Worm (Caenorhabditis elegans) whole organism, late embryonic: ENCODE data around the gene fbxa-201.

Experiments
- C08G9.2 ChIP-seq: sonication (generic microtip); optimal IDR thresholded peaks from 2 replicates; lab custom pipeline; 2016; ENCODE audit warnings: mild to moderate bottlenecking, missing genetic modification characterization, moderate library complexity, missing compliant biosample characterization
- C38D4.7 ChIP-seq: fragments of 200-800 bp; sonication (Bioruptor generic); optimal IDR thresholded peaks from 2 replicates; lab custom pipeline; 2018; ENCODE audit warnings: mild to moderate bottlenecking, missing genetic modification characterization, moderate library complexity, missing compliant biosample characterization
- F13H6.1 ChIP-seq: sonication (generic microtip); optimal IDR thresholded peaks from 2 replicates; lab custom pipeline; 2016; ENCODE audit warnings: missing genetic modification characterization, missing compliant biosample characterization
- K09A11.1 ChIP-seq: sonication (generic microtip); optimal IDR thresholded peaks from 2 replicates; lab custom pipeline; 2017; ENCODE audit warnings: antibody characterized with exemption, mild to moderate bottlenecking, missing genetic modification characterization, missing compliant biosample characterization; ENCODE audit not compliant: insufficient read depth
- ahr-1 ChIP-seq: sonication (generic microtip); optimal IDR thresholded peaks from 2 replicates; lab custom pipeline; 2016; ENCODE audit warnings: missing genetic modification characterization, missing compliant biosample characterization
- ceh-19 ChIP-seq: fragments of 200-800 bp; sonication (Bioruptor generic); optimal IDR thresholded peaks from 2 replicates; lab custom pipeline; 2018; ENCODE audit warnings: mild to moderate bottlenecking, missing genetic modification characterization, missing compliant biosample characterization
- ceh-2 ChIP-seq: sonication (generic microtip); optimal IDR thresholded peaks from 2 replicates; lab custom pipeline; 2016; ENCODE audit warnings: missing genotype, missing genetic modification characterization, missing compliant biosample characterization
- ceh-22 ChIP-seq: sonication (generic microtip); optimal IDR thresholded peaks from 2 replicates; lab custom pipeline; 2017; ENCODE audit warnings: missing biosample characterization, missing genetic modification characterization
- ceh-30 ChIP-seq: fragments of 150-350 bp; optimal IDR thresholded peaks from 2 replicates; lab custom pipeline; 2014; ENCODE audit warnings: missing biosample characterization, missing genetic modification characterization
- ceh-31 ChIP-seq: sonication (generic microtip); optimal IDR thresholded peaks from 2 replicates; lab custom pipeline; 2016; ENCODE audit warnings: missing genetic modification characterization, missing compliant biosample characterization
- ceh-34 ChIP-seq: sonication (generic microtip); optimal IDR thresholded peaks from 2 replicates; lab custom pipeline; 2016; ENCODE audit warnings: mild to moderate bottlenecking, missing genetic modification characterization, missing compliant biosample characterization
- ceh-45 ChIP-seq: fragments of 200-800 bp; sonication (Bioruptor generic); IDR thresholded peaks from 2 replicates; pipeline ENCODE4 v1.3.6; 2022; ENCODE audit warnings: missing genetic modification reagents, missing genetic modification characterization, missing compliant biosample characterization
- ceh-9 ChIP-seq: sonication (generic microtip); optimal IDR thresholded peaks from 2 replicates; lab custom pipeline; 2016; ENCODE audit warnings: mild to moderate bottlenecking, missing genetic modification characterization, inconsistent platforms, missing compliant biosample characterization
- dmd-4 ChIP-seq: sonication (generic microtip); optimal IDR thresholded peaks from 2 replicates; lab custom pipeline; 2016; ENCODE audit warnings: borderline replicate concordance, missing genetic modification characterization, missing compliant biosample characterization
- dve-1 ChIP-seq: sonication (generic microtip); optimal IDR thresholded peaks from 2 replicates; lab custom pipeline; 2017; ENCODE audit warnings: antibody characterized with exemption, mild to moderate bottlenecking, missing genetic modification characterization, missing compliant biosample characterization
- elt-2 ChIP-seq: sonication (generic microtip); optimal IDR thresholded peaks from 2 replicates; lab custom pipeline; 2016; ENCODE audit warnings: missing genetic modification reagents, missing genetic modification characterization, missing compliant biosample characterization
- elt-4 ChIP-seq: sonication (generic microtip); optimal IDR thresholded peaks from 2 replicates; lab custom pipeline; 2016; ENCODE audit warnings: missing genetic modification characterization, missing compliant biosample characterization
- ets-4 ChIP-seq: sonication (generic microtip); optimal IDR thresholded peaks from 2 replicates; lab custom pipeline; 2016; ENCODE audit warnings: missing genetic modification characterization, missing compliant biosample characterization
- eyg-1 ChIP-seq: sonication (generic microtip); optimal IDR thresholded peaks from 2 replicates; lab custom pipeline; 2016; ENCODE audit warnings: missing genotype, missing genetic modification characterization, missing compliant biosample characterization
- fax-1 ChIP-seq: sonication (generic microtip); optimal IDR thresholded peaks from 2 replicates; lab custom pipeline; 2016; ENCODE audit warnings: missing genotype, missing genetic modification characterization, missing compliant biosample characterization
- gmeb-2 ChIP-seq: sonication (generic microtip); optimal IDR thresholded peaks from 2 replicates; lab custom pipeline; 2016; ENCODE audit warnings: missing genetic modification characterization, inconsistent platforms, missing compliant biosample characterization
- hlh-13 ChIP-seq: fragments of 200-800 bp; sonication (Bioruptor generic); optimal IDR thresholded peaks from 2 replicates; lab custom pipeline; 2018; ENCODE audit warnings: mild to moderate bottlenecking, missing genetic modification characterization, missing compliant biosample characterization
- hlh-15 ChIP-seq: sonication (generic microtip); optimal IDR thresholded peaks from 2 replicates; lab custom pipeline; 2016; ENCODE audit warnings: missing genetic modification characterization, missing compliant biosample characterization
- hlh-6 ChIP-seq: sonication (generic microtip); optimal IDR thresholded peaks from 2 replicates; lab custom pipeline; 2016; ENCODE audit warnings: missing genotype, missing genetic modification characterization, missing compliant biosample characterization
- lin-11 ChIP-seq: fragments of 200-800 bp; sonication (Bioruptor generic); optimal IDR thresholded peaks from 2 replicates; lab custom pipeline; 2018; ENCODE audit warnings: mild to moderate bottlenecking, missing genetic modification characterization, missing compliant biosample characterization
- mec-3 ChIP-seq: sonication (generic microtip); optimal IDR thresholded peaks from 2 replicates; lab custom pipeline; 2016; ENCODE audit warnings: borderline replicate concordance, missing genetic modification characterization, missing compliant biosample characterization
- nhr-11 ChIP-seq: fragments of 150-350 bp; optimal IDR thresholded peaks from 2 replicates; lab custom pipeline; 2014; ENCODE audit warnings: missing biosample characterization, missing genetic modification characterization
- nhr-232 ChIP-seq: sonication (generic microtip); optimal IDR thresholded peaks from 2 replicates; lab custom pipeline; 2016; ENCODE audit warnings: missing genetic modification characterization, missing compliant biosample characterization
- npax-4 ChIP-seq: sonication (generic microtip); optimal IDR thresholded peaks from 2 replicates; lab custom pipeline; 2016; ENCODE audit warnings: missing genetic modification characterization, missing compliant biosample characterization
- odd-2 ChIP-seq: sonication (generic microtip); optimal IDR thresholded peaks from 2 replicates; lab custom pipeline; 2017; ENCODE audit warnings: antibody characterized with exemption, mild to moderate bottlenecking, missing genetic modification characterization, missing compliant biosample characterization
- pag-3 ChIP-seq: sonication (generic microtip); optimal IDR thresholded peaks from 2 replicates; lab custom pipeline; 2016; ENCODE audit warnings: missing compliant biosample characterization, missing genetic modification characterization, borderline replicate concordance
- pat-9 ChIP-seq: fragments of 200-800 bp; sonication (Bioruptor generic); optimal IDR thresholded peaks from 2 replicates; lab custom pipeline; 2018; ENCODE audit warnings: mild to moderate bottlenecking, missing genetic modification characterization, moderate library complexity, missing compliant biosample characterization
- pqm-1 ChIP-seq: sonication (generic microtip); optimal IDR thresholded peaks from 2 replicates; lab custom pipeline; 2016; ENCODE audit warnings: missing genetic modification characterization, missing compliant biosample characterization
- pros-1 ChIP-seq: fragments of 150-350 bp; optimal IDR thresholded peaks from 2 replicates; lab custom pipeline; 2014; ENCODE audit warnings: missing biosample characterization, missing genetic modification reagents, missing genetic modification characterization
- sox-2 ChIP-seq: fragments of 200-800 bp; sonication (Bioruptor generic); IDR thresholded peaks from 2 replicates; pipeline ENCODE4 v1.3.6; 2022; ENCODE audit warnings: missing genetic modification reagents, missing genetic modification characterization, missing compliant biosample characterization
- syd-9 ChIP-seq: sonication (generic microtip); optimal IDR thresholded peaks from 2 replicates; lab custom pipeline; 2016; ENCODE audit warnings: mild to moderate bottlenecking, missing genetic modification characterization, moderate library complexity, missing compliant biosample characterization
- ttx-3 ChIP-seq: sonication (generic microtip); optimal IDR thresholded peaks from 2 replicates; lab custom pipeline; 2016; ENCODE audit warnings: missing genetic modification reagents, missing genetic modification characterization, missing compliant biosample characterization
- unc-42 ChIP-seq: sonication (generic microtip); optimal IDR thresholded peaks from 2 replicates; lab custom pipeline; 2016; ENCODE audit warnings: missing genotype, missing genetic modification characterization, missing compliant biosample characterization
- unc-55 ChIP-seq: sonication (generic microtip); optimal IDR thresholded peaks from 2 replicates; lab custom pipeline; 2017; ENCODE audit warnings: missing biosample characterization, missing genetic modification reagents, missing genetic modification characterization
- unc-86 ChIP-seq: sonication (generic microtip); optimal IDR thresholded peaks from 2 replicates; lab custom pipeline; 2016; ENCODE audit warnings: missing genetic modification characterization, missing compliant biosample characterization
- ztf-16 ChIP-seq: sonication (generic microtip); optimal IDR thresholded peaks from 2 replicates; lab custom pipeline; 2017; ENCODE audit warnings: missing genetic modification characterization, missing compliant biosample characterization

Gene fbxa-201

DNA sequence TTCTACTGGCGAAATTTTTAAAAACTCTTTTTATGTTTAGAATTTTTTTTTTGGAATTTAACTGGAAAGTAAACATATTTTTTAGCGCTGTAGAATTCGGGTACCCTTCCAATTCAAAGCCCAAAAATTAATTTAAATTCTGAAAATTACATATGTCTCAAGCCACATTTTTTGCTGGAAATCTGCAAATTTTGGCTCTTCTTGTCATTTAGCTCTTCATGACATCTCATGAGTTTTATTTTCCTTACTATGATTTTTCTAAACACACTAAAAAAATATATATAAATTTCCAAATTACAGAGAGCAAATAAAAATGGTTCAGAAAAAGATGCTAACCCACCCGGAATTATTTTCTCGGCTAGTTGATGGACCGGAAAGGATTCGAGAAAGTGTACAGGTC lies 5.9 kb upstream of the fbxa-201 start, which contains the start of gene acs-3:
acs-3 (plus strand) TSS at position 301 of the 400 bp plus-strand sequence.
- TF ChIP-seq C38D4.7 (GFP tag; lab: Kevin White, UChicago) (no peak), unc-86 (no peak), nhr-11 (tag; lab: Kevin White, UChicago) (no peak), ceh-34 (tag; lab: Kevin White, UChicago) (no peak), pat-9 (no peak), unc-55 (no peak)
- TF ChIP-seq, all 69 proteins: peak for 0

DNA sequence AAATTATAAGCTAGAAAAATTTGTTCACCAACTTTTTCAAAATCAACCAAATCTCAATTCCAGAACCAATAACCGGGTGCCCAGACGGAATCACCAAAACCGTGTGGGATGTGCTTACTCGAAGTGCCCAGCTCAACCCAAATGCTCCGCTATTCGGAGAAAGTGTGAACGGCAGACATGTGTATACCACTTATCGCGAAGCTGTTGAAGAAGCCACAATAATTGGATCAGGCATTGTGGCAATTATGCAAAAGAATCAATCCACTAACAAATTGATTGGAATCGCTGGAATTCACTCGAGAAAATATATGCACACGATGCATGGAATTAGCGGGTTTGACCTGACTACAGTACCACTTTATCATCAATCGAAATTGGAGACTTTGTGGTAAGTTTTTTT lies 5.5 kb upstream of the fbxa-201 start:
- TF ChIP-seq F13H6.1 (tag; lab: Kevin White, UChicago) = no peak
- TF ChIP-seq ahr-1 (tag; lab: Kevin White, UChicago) = no peak
- TF ChIP-seq ceh-45 (GFP tag; lab: Robert Waterston, UW) = no peak
- TF ChIP-seq odd-2 (tag; lab: Kevin White, UChicago) = no peak
- TF ChIP-seq gmeb-2 (tag; lab: Kevin White, UChicago) = no peak
- TF ChIP-seq unc-55 = no peak
- TF ChIP-seq elt-4 (tag; lab: Kevin White, UChicago) = no peak
- TF ChIP-seq ceh-30 (tag; lab: Kevin White, UChicago) = no peak

DNA sequence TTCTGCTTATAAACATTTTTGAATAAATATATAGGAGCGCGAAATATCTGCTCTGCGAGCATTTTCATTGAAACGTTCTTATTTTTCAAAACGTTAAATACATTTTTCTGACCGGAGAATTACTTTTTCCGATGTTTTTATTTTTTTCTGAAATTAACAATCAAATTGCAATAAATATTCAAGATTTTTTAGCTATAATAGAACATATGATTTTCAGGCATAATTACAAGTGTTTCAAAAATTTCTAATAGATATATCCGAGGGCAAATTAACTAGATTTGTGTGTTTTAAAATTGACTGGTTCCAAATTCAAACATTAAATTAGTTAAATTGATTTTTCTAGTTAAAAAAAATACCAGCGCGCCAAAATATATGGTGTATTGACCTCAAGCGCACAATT lies 3.8 kb downstream of the fbxa-201 start, which contains the start of gene T08B1.4:
T08B1.4 (plus strand) TSS at position 301 of the 400 bp plus-strand sequence.
- no peak for TF ChIP-seq fax-1 (tag; lab: Kevin White, UChicago)
- TF ChIP-seq npax-4 = no peak
- TF ChIP-seq elt-2 (tag; lab: Kevin White, UChicago) = no peak
- TF ChIP-seq eyg-1 (tag; lab: Kevin White, UChicago) = no peak
- no peak for TF ChIP-seq lin-11 (tag; lab: Kevin White, UChicago)
- TF ChIP-seq nhr-232 (tag; lab: Kevin White, UChicago) = no peak
- TF ChIP-seq pros-1 (tag; lab: Kevin White, UChicago) = no peak
- no peak for TF ChIP-seq unc-42 (tag; lab: Kevin White, UChicago)
- no peak for TF ChIP-seq unc-86
- no peak for TF ChIP-seq ceh-31
- TF ChIP-seq elt-4 (tag; lab: Kevin White, UChicago) = no peak
- no peak for TF ChIP-seq pat-9
- TF ChIP-seq mec-3 (tag; lab: Kevin White, UChicago) = no peak
- no peak for TF ChIP-seq C08G9.2 (tag; lab: Kevin White, UChicago)

DNA sequence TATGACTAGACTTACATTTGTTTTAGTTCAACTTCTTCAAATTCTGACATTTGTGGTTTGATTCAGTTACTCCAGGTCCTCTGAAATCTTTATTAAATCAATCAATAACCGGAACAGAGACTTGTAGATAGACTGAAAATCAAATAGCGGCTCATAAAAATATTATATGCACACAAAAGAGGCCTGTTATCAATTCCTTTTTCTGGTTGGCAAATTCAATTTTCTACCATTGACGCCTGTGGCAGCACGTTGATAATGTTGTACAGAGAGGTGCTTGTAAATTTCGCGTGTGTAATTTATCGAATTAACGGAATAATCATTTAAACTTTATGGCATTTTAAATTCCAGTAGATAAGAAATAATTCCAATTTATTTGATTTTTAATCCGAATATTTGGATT lies 11.8 kb downstream of the fbxa-201 start, which contains the start of gene T08B1.1:
T08B1.1 (minus strand) TSS at position 92 of the 400 bp plus-strand sequence.
- no peak for TF ChIP-seq ztf-16 (tag; lab: Kevin White, UChicago)
- no peak for TF ChIP-seq syd-9 (tag; lab: Kevin White, UChicago)
- no peak for TF ChIP-seq C38D4.7 (GFP tag; lab: Kevin White, UChicago)
- TF ChIP-seq dmd-4 (tag; lab: Kevin White, UChicago) = no peak
- TF ChIP-seq ceh-19 (GFP tag; lab: Kevin White, UChicago) = no peak
- no peak for TF ChIP-seq ceh-22 (tag; lab: Kevin White, UChicago)
- no peak for TF ChIP-seq eyg-1 (tag; lab: Kevin White, UChicago)
- no peak for TF ChIP-seq K09A11.1
- TF ChIP-seq sox-2 (GFP tag; lab: Robert Waterston, UW) = no peak
- no peak for TF ChIP-seq nhr-11 (tag; lab: Kevin White, UChicago)
- no peak for TF ChIP-seq hlh-6
- TF ChIP-seq ets-4 (tag; lab: Kevin White, UChicago) = no peak
- no peak for TF ChIP-seq dve-1 (tag; lab: Kevin White, UChicago)
- no peak for TF ChIP-seq unc-86

DNA sequence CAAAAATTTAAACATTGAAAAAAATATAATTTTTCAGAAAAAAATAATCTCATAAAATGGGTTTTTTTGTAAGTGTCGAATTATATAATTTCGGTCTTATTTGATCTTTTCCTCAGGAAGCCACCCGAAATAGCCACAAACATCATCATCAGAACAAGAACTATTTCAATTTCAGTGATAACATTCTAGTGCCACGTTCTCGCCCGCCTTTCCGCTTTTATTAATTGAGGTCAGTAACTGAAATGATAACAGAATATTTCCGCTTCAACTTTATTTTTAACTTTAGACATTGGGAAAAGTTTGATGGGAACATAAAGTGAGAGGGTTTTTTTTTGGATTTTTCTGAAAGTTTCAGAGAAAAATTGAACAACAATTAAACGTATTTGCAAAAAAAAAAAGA lies 14.1 kb downstream of the fbxa-201 start:
- no peak for TF ChIP-seq hlh-13 (GFP tag; lab: Kevin White, UChicago)
- no peak for TF ChIP-seq pqm-1
- no peak for TF ChIP-seq ttx-3
- no peak for TF ChIP-seq pag-3 (tag; lab: Kevin White, UChicago)
- TF ChIP-seq unc-55 = no peak
- no peak for TF ChIP-seq hlh-15 (tag; lab: Kevin White, UChicago)
- TF ChIP-seq ceh-9 (tag; lab: Kevin White, UChicago) = no peak
- TF ChIP-seq ceh-2 (tag; lab: Kevin White, UChicago) = no peak
